Fruit fly (Drosophila melanogaster): ENCODE data around the gene Pgant35A.

Pgant35A gene

DNA sequence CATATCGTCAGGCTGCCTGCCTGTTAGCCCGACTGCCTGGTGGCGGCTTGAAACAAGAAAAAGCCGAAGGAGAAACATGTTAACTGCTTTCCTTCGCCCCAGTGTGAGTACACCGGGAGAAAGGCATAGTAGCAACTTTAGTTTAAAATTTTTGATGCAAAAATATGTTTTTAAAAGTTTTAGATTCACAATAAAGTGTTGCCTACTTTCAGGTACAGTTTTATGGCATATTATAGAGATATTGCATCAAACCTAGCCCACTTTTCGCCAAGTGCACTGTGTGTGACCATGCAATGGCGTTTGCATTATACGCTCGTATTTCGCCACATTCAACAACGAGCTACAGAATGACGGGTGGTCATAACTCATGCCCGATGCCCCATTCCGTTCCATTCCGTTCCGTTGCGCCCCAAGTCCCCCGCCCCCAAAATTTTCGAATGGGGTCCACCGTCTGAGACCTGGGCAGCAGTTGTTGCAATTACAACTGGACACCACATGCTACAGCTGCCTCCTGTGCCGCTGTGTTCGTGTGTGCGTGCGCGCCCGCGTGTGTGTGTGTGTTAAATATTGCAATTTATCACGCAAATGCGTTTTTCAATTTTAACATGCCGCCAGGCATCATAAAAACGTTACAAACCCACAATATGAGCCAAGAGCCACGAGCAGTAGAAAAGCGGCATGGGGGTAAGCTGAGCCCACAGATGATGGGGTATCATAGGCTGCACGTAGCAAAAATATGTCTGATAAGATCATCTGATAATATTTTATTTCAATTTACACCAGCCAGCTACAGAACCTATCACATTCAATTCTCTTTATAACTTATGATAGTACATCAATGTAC is 11.1 kb downstream of the Pgant35A start (continued):
- peak; percentile 69 for TF ChIP-seq Ets96B (tag; optimal IDR thresholded peaks at IDR 0.05)
- peak; percentile 85 for TF ChIP-seq topi (GFP tag; optimal IDR thresholded peaks at IDR 0.05)
- TF ChIP-seq Eip93F (GFP tag; optimal IDR thresholded peaks at IDR 0.05): peak; percentile 80
- TF ChIP-seq CG7368 (GFP tag; optimal IDR thresholded peaks at IDR 0.05): peak; percentile 96
- no peak for TF ChIP-seq fkh (GFP tag; optimal IDR thresholded peaks at IDR 0.05)
- peak; percentile 95 for TF ChIP-seq Smox (GFP tag; optimal IDR thresholded peaks at IDR 0.05)
- TF ChIP-seq dac (GFP tag; optimal IDR thresholded peaks at IDR 0.05): peak; percentile 92
- TF ChIP-seq svp (GFP tag): peak; percentile 96
- TF ChIP-seq Hr38 (GFP tag; optimal IDR thresholded peaks at IDR 0.05): peak; percentile 37
- TF ChIP-seq CG34406 (GFP tag; optimal IDR thresholded peaks at IDR 0.05): peak; percentile 93
- TF ChIP-seq ss (GFP tag; optimal IDR thresholded peaks at IDR 0.05): peak; percentile 48 to 97
- TF ChIP-seq esn (GFP tag; optimal IDR thresholded peaks at IDR 0.05): peak; percentile 97
- peak; percentile 98 for TF ChIP-seq Hr39 (GFP tag; optimal IDR thresholded peaks at IDR 0.05)
- TF ChIP-seq CG11762 (GFP tag; optimal IDR thresholded peaks at IDR 0.05; ENCODE audit: insufficient read depth): peak; percentile 94
- TF ChIP-seq CG31627 (GFP tag; optimal IDR thresholded peaks at IDR 0.05): peak; percentile 96
- peak; percentile 94 for TF ChIP-seq CG6808 (GFP tag; optimal IDR thresholded peaks at IDR 0.05)
- TF ChIP-seq net (GFP tag; optimal IDR thresholded peaks at IDR 0.05): peak; percentile 96
- TF ChIP-seq dsx (GFP tag; optimal IDR thresholded peaks at IDR 0.05; ENCODE audit: poor library complexity, severe bottlenecking): peak; percentile 55
- peak; percentile 93 for TF ChIP-seq CG1621 (tag; optimal IDR thresholded peaks at IDR 0.05)
- peak; percentile 82 for TF ChIP-seq Met (GFP tag; optimal IDR thresholded peaks at IDR 0.05)
- peak; percentile 92 for TF ChIP-seq CG8319 (GFP tag; optimal IDR thresholded peaks at IDR 0.05)
- TF ChIP-seq CG9139 (GFP tag; optimal IDR thresholded peaks at IDR 0.05): peak; percentile 42
- peak; percentile 90 for TF ChIP-seq CG8632 (GFP tag; optimal IDR thresholded peaks at IDR 0.05)
- TF ChIP-seq CG3919 (GFP tag; optimal IDR thresholded peaks at IDR 0.05): peak; percentile 83
- TF ChIP-seq Blimp-1 (GFP tag; optimal IDR thresholded peaks at IDR 0.05): peak; percentile 89
- TF ChIP-seq Gug (GFP tag; IDR thresholded peaks at IDR 0.05): peak; percentile 94
- peak; percentile 83 for TF ChIP-seq CG6163 (GFP tag; IDR thresholded peaks at IDR 0.05)
- TF ChIP-seq CG10631 (GFP tag; optimal IDR thresholded peaks at IDR 0.05): peak; percentile 94
- peak; percentile 94 for TF ChIP-seq Lpt (GFP tag; optimal IDR thresholded peaks at IDR 0.05)
- TF ChIP-seq Hr4 (GFP tag; optimal IDR thresholded peaks at IDR 0.05): peak; percentile 88
- peak; percentile 92 for TF ChIP-seq vri (GFP tag; optimal IDR thresholded peaks at IDR 0.05)
- peak; percentile 94 for TF ChIP-seq CG3032 (tag; optimal IDR thresholded peaks at IDR 0.05)
- peak; percentile 93 for TF ChIP-seq CG10669 (GFP tag; optimal IDR thresholded peaks at IDR 0.05)
- peak; percentile 96 for TF ChIP-seq lz (GFP tag; optimal IDR thresholded peaks at IDR 0.05)
- TF ChIP-seq CG15336 (GFP tag; IDR thresholded peaks at IDR 0.05): peak; percentile 98
- peak; percentile 96 for TF ChIP-seq CG6854 (GFP tag; optimal IDR thresholded peaks at IDR 0.05)
- peak; percentile 78 for TF ChIP-seq CG11902 (GFP tag; optimal IDR thresholded peaks at IDR 0.05)
- TF ChIP-seq Sox14 (GFP tag; optimal IDR thresholded peaks at IDR 0.05): peak; percentile 96
- peak; percentile 97 for TF ChIP-seq CG32006 (GFP tag; optimal IDR thresholded peaks at IDR 0.05)

dm6 chr2L:14370777-14371096 is 11.7 kb downstream of the Pgant35A start:
- TF ChIP-seq Hr4 (GFP tag; optimal IDR thresholded peaks at IDR 0.05): peak; percentile 57
- TF ChIP-seq Lpt (GFP tag; optimal IDR thresholded peaks at IDR 0.05): peak; percentile 45
- TF ChIP-seq svp (GFP tag): peak; percentile 44
- peak; percentile 63 for TF ChIP-seq CG8119 (GFP tag; IDR thresholded peaks at IDR 0.05)
- TF ChIP-seq fd59A (GFP tag; optimal IDR thresholded peaks at IDR 0.05): no peak
- TF ChIP-seq vri (GFP tag; optimal IDR thresholded peaks at IDR 0.05): no peak
- TF ChIP-seq CG10669 (GFP tag; optimal IDR thresholded peaks at IDR 0.05): peak; percentile 0
- TF ChIP-seq CG32006 (GFP tag; optimal IDR thresholded peaks at IDR 0.05): peak; percentile 82
- no peak for TF ChIP-seq Gug (GFP tag; IDR thresholded peaks at IDR 0.05)
- peak; percentile 84 for TF ChIP-seq Eip78C (GFP tag)
- no peak for TF ChIP-seq lz (GFP tag; optimal IDR thresholded peaks at IDR 0.05)
- TF ChIP-seq esn (GFP tag; optimal IDR thresholded peaks at IDR 0.05): no peak
- TF ChIP-seq CG10631 (GFP tag; optimal IDR thresholded peaks at IDR 0.05): peak; percentile 5
- TF ChIP-seq CG6276 (GFP tag; optimal IDR thresholded peaks at IDR 0.05): peak; percentile 38
- peak in 1 of 2 experiments; percentile 48 for TF ChIP-seq salr (GFP tag; optimal IDR thresholded peaks at IDR 0.05)
- TF ChIP-seq pdm3 (GFP tag; optimal IDR thresholded peaks at IDR 0.05): peak; percentile 29
- peak; percentile 11 for TF ChIP-seq CG31627 (GFP tag; optimal IDR thresholded peaks at IDR 0.05)
- TF ChIP-seq achi (GFP tag; optimal IDR thresholded peaks at IDR 0.05): peak; percentile 30
- peak; percentile 2 for TF ChIP-seq Sox102F (GFP tag; optimal IDR thresholded peaks at IDR 0.05)
- TF ChIP-seq eg (GFP tag; IDR thresholded peaks at IDR 0.05): 0 out of 3 replicates have a peak, but pooled peaks have one; percentile 9
- TF ChIP-seq CG4318 (GFP tag; optimal IDR thresholded peaks at IDR 0.05): peak; percentile 33
